Worm (Caenorhabditis elegans): ENCODE measurements around the gene F02C12.3.
A peak's percentile ranks its signal among the peaks of the same experiment; 100 is the strongest.

The F02C12.3 gene

ce11 chrX:13359800-13360199, 37.0 kb upstream of the F02C12.3 start (continued):
- peak in 1 of 2 experiments; percentile 0 for TF ChIP-seq mdl-1 (tag; optimal IDR thresholded peaks at IDR 0.05)
- TF ChIP-seq unc-62 (GFP tag; optimal IDR thresholded peaks at IDR 0.05): no peak
- TF ChIP-seq nhr-11 (tag; optimal IDR thresholded peaks at IDR 0.05): no peak
- TF ChIP-seq C34F6.9 (tag; optimal IDR thresholded peaks at IDR 0.05): no peak
- no peak for TF ChIP-seq snpc-4 (tag; optimal IDR thresholded peaks at IDR 0.05)
- TF ChIP-seq nhr-10 (tag; optimal IDR thresholded peaks at IDR 0.05): no peak
- TF ChIP-seq gmeb-1 (tag; optimal IDR thresholded peaks at IDR 0.05): no peak
- TF ChIP-seq mab-5 (tag; optimal IDR thresholded peaks at IDR 0.05): no peak
- TF ChIP-seq egl-27 (tag; optimal IDR thresholded peaks at IDR 0.05): no peak
- no peak for TF ChIP-seq nhr-237 (tag; optimal IDR thresholded peaks at IDR 0.05)

ce11 chrX:13360632-13361031, 36.1 kb upstream of the F02C12.3 start:
- peak; percentile 54 for TF ChIP-seq crh-2 (tag; optimal IDR thresholded peaks at IDR 0.05)
- TF ChIP-seq sma-9 (GFP tag; optimal IDR thresholded peaks at IDR 0.05): peak; percentile 96
- no peak for TF ChIP-seq sma-9 (tag; optimal IDR thresholded peaks at IDR 0.05)
- peak; percentile 33 for TF ChIP-seq F13H6.1 (tag; optimal IDR thresholded peaks at IDR 0.05)
- TF ChIP-seq sma-3 (GFP tag; optimal IDR thresholded peaks at IDR 0.05): peak; percentile 38
- no peak for TF ChIP-seq ztf-4 (tag; optimal IDR thresholded peaks at IDR 0.05)
- TF ChIP-seq dmd-4 (tag; optimal IDR thresholded peaks at IDR 0.05): no peak
- TF ChIP-seq fos-1 (tag; optimal IDR thresholded peaks at IDR 0.05): peak; percentile 82
- peak; percentile 29 for TF ChIP-seq nhr-129 (tag; optimal IDR thresholded peaks at IDR 0.05)

ce11 chrX:13362486-13362885, 34.3 kb upstream of the F02C12.3 start, which contains the start of gene C49F8.15:
Gene C49F8.15 (minus strand): TSS chrX:13362586.
- TF ChIP-seq nhr-23 (tag; optimal IDR thresholded peaks at IDR 0.05): no peak
- no peak for TF ChIP-seq nhr-12 (tag; optimal IDR thresholded peaks at IDR 0.05)
- TF ChIP-seq nhr-21 (tag; optimal IDR thresholded peaks at IDR 0.05): no peak
- no peak for TF ChIP-seq nhr-25 (tag; optimal IDR thresholded peaks at IDR 0.05)
- no peak for TF ChIP-seq nhr-237 (tag; optimal IDR thresholded peaks at IDR 0.05)
- no peak for TF ChIP-seq egl-27 (tag; optimal IDR thresholded peaks at IDR 0.05)
- no peak for TF ChIP-seq ZK546.5 (tag; optimal IDR thresholded peaks at IDR 0.05)
- no peak for TF ChIP-seq unc-39 (tag; optimal IDR thresholded peaks at IDR 0.05)
- no peak for TF ChIP-seq blmp-1 (tag; optimal IDR thresholded peaks at IDR 0.05; ENCODE audit: insufficient read depth)
- no peak for TF ChIP-seq aly-2 (tag; optimal IDR thresholded peaks at IDR 0.05)
- TF ChIP-seq Y55F3AM.14 (GFP tag; optimal IDR thresholded peaks at IDR 0.05): no peak
- TF ChIP-seq peb-1 (tag; optimal IDR thresholded peaks at IDR 0.05): no peak
- no peak for TF ChIP-seq mdl-1 (tag; optimal IDR thresholded peaks at IDR 0.05)
- TF ChIP-seq elt-3 (tag; optimal IDR thresholded peaks at IDR 0.05): no peak
- TF ChIP-seq unc-62 (GFP tag; optimal IDR thresholded peaks at IDR 0.05): no peak
- no peak for TF ChIP-seq mab-5 (tag; optimal IDR thresholded peaks at IDR 0.05)
- TF ChIP-seq ceh-16 (tag; optimal IDR thresholded peaks at IDR 0.05): no peak
- no peak for TF ChIP-seq sma-3 (GFP tag; optimal IDR thresholded peaks at IDR 0.05)
- no peak for TF ChIP-seq F13H6.1 (tag; optimal IDR thresholded peaks at IDR 0.05)
- no peak for TF ChIP-seq snpc-4 (tag; optimal IDR thresholded peaks at IDR 0.05)

DNA sequence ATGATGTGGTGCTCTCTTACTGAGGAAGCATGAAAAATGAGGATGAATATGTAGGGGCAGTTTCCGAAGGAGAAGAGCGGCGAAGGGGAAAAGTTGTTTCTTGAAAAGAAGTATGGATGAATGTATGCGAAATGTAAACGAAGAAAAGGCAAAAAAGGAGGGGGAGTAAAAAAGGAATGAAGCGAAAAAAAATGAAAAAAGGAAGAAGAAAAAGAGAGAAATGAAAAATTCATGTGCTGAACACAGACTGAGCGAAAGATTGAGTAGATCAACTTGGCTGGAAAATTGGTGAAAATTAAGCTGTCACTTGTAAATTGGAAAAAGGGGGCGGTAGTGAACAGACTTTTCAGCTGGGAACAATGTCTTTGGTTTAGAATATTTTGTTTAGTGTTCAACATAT, 31.9 kb upstream of the F02C12.3 start, which contains the start of gene C49F8.1:
Gene C49F8.1, minus strand, starts transcription at position 101 of the 400 bp plus-strand sequence.
- peak; percentile 44 for TF ChIP-seq unc-55 (GFP tag; optimal IDR thresholded peaks at IDR 0.05)
- no peak for TF ChIP-seq dmd-4 (tag; optimal IDR thresholded peaks at IDR 0.05)

ce11 chrX:13366955-13367354, 29.8 kb upstream of the F02C12.3 start:
- TF ChIP-seq crh-2 (tag; optimal IDR thresholded peaks at IDR 0.05): peak; percentile 27
- TF ChIP-seq nhr-129 (tag; optimal IDR thresholded peaks at IDR 0.05): peak; percentile 66
- no peak for TF ChIP-seq nhr-6 (tag; optimal IDR thresholded peaks at IDR 0.05)
- no peak for TF ChIP-seq lin-11 (tag; optimal IDR thresholded peaks at IDR 0.05)
- peak; percentile 34 for TF ChIP-seq sma-9 (GFP tag; optimal IDR thresholded peaks at IDR 0.05)
- no peak for TF ChIP-seq sma-9 (tag; optimal IDR thresholded peaks at IDR 0.05)

DNA sequence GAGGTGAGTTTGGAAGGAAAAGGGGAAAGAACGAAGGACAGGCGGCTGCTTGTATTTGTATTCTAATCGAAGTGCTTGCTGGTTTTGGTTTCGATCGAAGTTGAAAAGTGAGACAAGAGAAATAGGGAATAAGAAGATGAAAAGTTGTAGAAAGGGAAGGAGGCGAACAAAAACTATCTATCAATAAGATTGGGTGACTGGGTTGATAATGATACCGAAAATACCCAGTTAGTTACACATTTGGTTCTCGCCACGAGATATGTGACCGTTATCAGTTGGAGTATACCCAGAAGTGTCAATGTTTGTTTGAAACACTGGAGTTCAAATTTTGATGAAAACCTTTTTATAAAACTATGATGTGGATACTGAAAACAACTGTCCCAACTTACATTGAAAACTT, 28.5 kb upstream of the F02C12.3 start:
- TF ChIP-seq R02D3.7 (tag; optimal IDR thresholded peaks at IDR 0.05) (no peak), crh-2 (tag; optimal IDR thresholded peaks at IDR 0.05) (peak; percentile 39), zag-1 (tag; optimal IDR thresholded peaks at IDR 0.05) (no peak), sma-9 (GFP tag; optimal IDR thresholded peaks at IDR 0.05) (peak; percentile 83), sma-9 (tag; optimal IDR thresholded peaks at IDR 0.05) (no peak), F13H6.1 (tag; optimal IDR thresholded peaks at IDR 0.05) (no peak), blmp-1 (tag; optimal IDR thresholded peaks at IDR 0.05; ENCODE audit: insufficient read depth) (peak; percentile 1), nhr-21 (tag; optimal IDR thresholded peaks at IDR 0.05) (no peak), fos-1 (tag; optimal IDR thresholded peaks at IDR 0.05) (peak; percentile 89)

All from whole organism, L2 larva.